Fruit fly (Drosophila melanogaster) whole organism, embryonic: ENCODE data around the gene AP-1mu.

Experiments
- Abd-B ChIP-seq: fragments of 200-800 bp; sonication (Bioruptor generic); optimal IDR thresholded peaks from 2 replicates; lab custom pipeline; 2018; ENCODE audit warnings: missing biosample characterization, mild to moderate bottlenecking, missing genetic modification characterization, moderate library complexity
- Awh ChIP-seq: fragments of 200-800 bp; sonication (Bioruptor generic); IDR thresholded peaks from 2 replicates; pipeline ENCODE4, ENCODE4 v1.3.6; 2022; ENCODE audit warnings: missing biosample characterization, missing genetic modification characterization
- Bgb ChIP-seq: fragments of 200-800 bp; sonication (Bioruptor generic); IDR thresholded peaks from 2 replicates; pipeline ENCODE4 v1.3.6; 2022; ENCODE audit warnings: missing biosample characterization, missing genetic modification characterization; ENCODE audit not compliant: partially characterized antibody
- CG14667 ChIP-seq: fragments of 200-800 bp; sonication (Bioruptor generic); IDR thresholded peaks from 2 replicates; pipeline ENCODE4 v1.3.6; 2022; ENCODE audit warnings: missing biosample characterization, missing genetic modification characterization
- CG15601 ChIP-seq: fragments of 200-800 bp; sonication (Bioruptor generic); optimal IDR thresholded peaks from 3 replicates; lab custom pipeline; 2019; ENCODE audit warnings: missing biosample characterization, mild to moderate bottlenecking, missing genetic modification characterization, moderate library complexity
- CG17385 ChIP-seq: fragments of 200-800 bp; sonication (Bioruptor generic); optimal IDR thresholded peaks from 3 replicates; lab custom pipeline; 2018; ENCODE audit warnings: missing biosample characterization, mild to moderate bottlenecking, missing genetic modification characterization
- CG17612 ChIP-seq: fragments of 200-800 bp; sonication (Bioruptor generic); IDR thresholded peaks from 2 replicates; pipeline ENCODE4 v1.3.6; 2022; ENCODE audit warnings: missing biosample characterization, missing genetic modification characterization
- CG18599 ChIP-seq: fragments of 200-800 bp; sonication (Bioruptor generic); optimal IDR thresholded peaks from 3 replicates; lab custom pipeline; 2017; ENCODE audit warnings: missing biosample characterization, missing genetic modification characterization, mild to moderate bottlenecking, moderate library complexity, missing genetic modification reagents
- CG2889 ChIP-seq: fragments of 200-800 bp; sonication (Bioruptor generic); IDR thresholded peaks from 3 replicates; pipeline ENCODE4 v1.3.6; 2022; ENCODE audit warnings: missing biosample characterization, missing genetic modification characterization
- CG31388 ChIP-seq: fragments of 200-800 bp; sonication (Bioruptor generic); optimal IDR thresholded peaks from 2 replicates; lab custom pipeline; 2016; ENCODE audit warnings: missing biosample characterization, missing genetic modification characterization
- CG3281 ChIP-seq: fragments of 200-800 bp; sonication (Bioruptor generic); optimal IDR thresholded peaks from 3 replicates; lab custom pipeline; 2017; ENCODE audit warnings: missing biosample characterization, mild to moderate bottlenecking, missing genetic modification characterization
- CG33557 ChIP-seq: fragments of 200-800 bp; sonication (Bioruptor generic); optimal IDR thresholded peaks from 2 replicates; lab custom pipeline; 2019; ENCODE audit warnings: missing biosample characterization, mild to moderate bottlenecking, missing genetic modification characterization, moderate library complexity
- CG6765 ChIP-seq: fragments of 200-800 bp; sonication (Bioruptor generic); optimal IDR thresholded peaks from 3 replicates; lab custom pipeline; 2017; ENCODE audit warnings: missing biosample characterization, mild to moderate bottlenecking, missing genetic modification characterization
- CG9817 ChIP-seq: fragments of 200-800 bp; sonication (Bioruptor generic); optimal IDR thresholded peaks from 2 replicates; lab custom pipeline; 2018; ENCODE audit warnings: missing biosample characterization, mild to moderate bottlenecking, missing genetic modification characterization, moderate library complexity
- CG9932 ChIP-seq: fragments of 200-800 bp; sonication (Bioruptor generic); IDR thresholded peaks from 2 replicates; pipeline ENCODE4 v1.3.6; 2022; ENCODE audit warnings: missing biosample characterization, missing genetic modification characterization
- Camta ChIP-seq: fragments of 200-800 bp; sonication (Bioruptor generic); optimal IDR thresholded peaks from 2 replicates; lab custom pipeline; 2016; ENCODE audit warnings: missing biosample characterization, missing genetic modification characterization
- CkIIα-i1 ChIP-seq: fragments of 200-800 bp; sonication (Bioruptor generic); IDR thresholded peaks from 2 replicates; pipeline ENCODE4 v1.3.6; 2022; ENCODE audit warnings: missing biosample characterization, missing genetic modification characterization
- Dip3 ChIP-seq: fragments of 200-800 bp; sonication (Bioruptor generic); optimal IDR thresholded peaks from 3 replicates; lab custom pipeline; 2016; ENCODE audit warnings: missing biosample characterization, missing genetic modification characterization
- Hmr ChIP-seq: fragments of 200-800 bp; sonication (Bioruptor generic); optimal IDR thresholded peaks from 3 replicates; lab custom pipeline; 2017; ENCODE audit warnings: mild to moderate bottlenecking, missing biosample characterization, missing genetic modification reagents, missing genetic modification characterization
- Hr78 ChIP-seq, 2 experiments: fragments of 200-800 bp in 1 of 2; fragments of >200 bp in 1 of 2; sonication (Bioruptor generic) in 1 of 2; optimal IDR thresholded peaks; 2 replicates each; lab custom pipeline; 2017 to 2019; ENCODE audit warnings: missing biosample characterization in 2 of 2, missing genetic modification characterization in 2 of 2, mild to moderate bottlenecking in 1 of 2, moderate library complexity in 1 of 2
- MESR4 ChIP-seq: fragments of 200-800 bp; sonication (Bioruptor generic); optimal IDR thresholded peaks from 2 replicates; lab custom pipeline; 2018; ENCODE audit warnings: missing biosample characterization, mild to moderate bottlenecking, missing genetic modification characterization, moderate library complexity
- Meics ChIP-seq: fragments of 200-800 bp; sonication (Bioruptor generic); optimal IDR thresholded peaks from 2 replicates; lab custom pipeline; 2017; ENCODE audit warnings: missing biosample characterization, mild to moderate bottlenecking, missing genetic modification characterization
- Nf-YA ChIP-seq: fragments of 200-800 bp; sonication (Bioruptor generic); IDR thresholded peaks from 2 replicates; pipeline ENCODE4 v1.3.6; 2022; ENCODE audit warnings: missing biosample characterization, missing genetic modification characterization
- PHDP ChIP-seq: fragments of 200-800 bp; sonication (Bioruptor generic); optimal IDR thresholded peaks from 3 replicates; lab custom pipeline; 2018; ENCODE audit warnings: missing biosample characterization, mild to moderate bottlenecking, missing genetic modification characterization, moderate library complexity
- ac ChIP-seq: fragments of 200-800 bp; sonication (Bioruptor generic); optimal IDR thresholded peaks from 3 replicates; lab custom pipeline; 2017; ENCODE audit warnings: missing biosample characterization, mild to moderate bottlenecking, missing genetic modification characterization
- amos ChIP-seq: fragments of 200-800 bp; sonication (Bioruptor generic); IDR thresholded peaks from 2 replicates; pipeline ENCODE4 v1.3.6; 2022; ENCODE audit warnings: missing biosample characterization, missing genetic modification characterization; ENCODE audit not compliant: partially characterized antibody
- bowl ChIP-seq: fragments of 200-800 bp; sonication (Bioruptor generic); IDR thresholded peaks from 2 replicates; pipeline ENCODE4 v1.3.6; 2022; ENCODE audit warnings: missing biosample characterization, missing genetic modification characterization
- br ChIP-seq: fragments of >200 bp; optimal IDR thresholded peaks from 2 replicates; lab custom pipeline; 2017
- chinmo ChIP-seq: fragments of 200-800 bp; sonication (Bioruptor generic); IDR thresholded peaks from 4 replicates; pipeline ENCODE4 v1.3.6; 2022; ENCODE audit warnings: missing biosample characterization, missing genetic modification characterization; ENCODE audit not compliant: partially characterized antibody
- dan ChIP-seq: fragments of 200-800 bp; sonication (Bioruptor generic); IDR thresholded peaks from 2 replicates; pipeline ENCODE4 v1.3.6; 2022; ENCODE audit warnings: missing biosample characterization, missing genetic modification characterization
- dysf ChIP-seq: fragments of 200-800 bp; sonication (Bioruptor generic); IDR thresholded peaks from 3 replicates; pipeline ENCODE4 v1.3.6; 2022; ENCODE audit warnings: missing biosample characterization, missing genetic modification characterization
- ems ChIP-seq: fragments of 200-800 bp; sonication (Bioruptor generic); optimal IDR thresholded peaks from 3 replicates; lab custom pipeline; 2016; ENCODE audit warnings: missing biosample characterization, missing genetic modification characterization
- gsb-n ChIP-seq: fragments of 200-800 bp; sonication (Bioruptor generic); optimal IDR thresholded peaks from 3 replicates; lab custom pipeline; 2018; ENCODE audit warnings: missing biosample characterization, mild to moderate bottlenecking, missing genetic modification characterization
- jigr1 ChIP-seq: fragments of 200-800 bp; sonication (Bioruptor generic); IDR thresholded peaks from 3 replicates; pipeline ENCODE4 v1.3.6; 2022; ENCODE audit warnings: missing biosample characterization, missing genetic modification characterization
- kah ChIP-seq: fragments of 200-800 bp; sonication (Bioruptor generic); optimal IDR thresholded peaks from 2 replicates; lab custom pipeline; 2018; ENCODE audit warnings: missing biosample characterization, mild to moderate bottlenecking, missing genetic modification characterization
- knrl ChIP-seq: fragments of 200-800 bp; sonication (Bioruptor generic); IDR thresholded peaks from 3 replicates; pipeline ENCODE4 v1.3.6; 2022; ENCODE audit warnings: missing biosample characterization, missing genetic modification characterization; ENCODE audit not compliant: partially characterized antibody
- lab ChIP-seq: fragments of 200-800 bp; sonication (Bioruptor generic); optimal IDR thresholded peaks from 3 replicates; lab custom pipeline; 2017; ENCODE audit warnings: missing biosample characterization, missing genetic modification characterization, mild to moderate bottlenecking, moderate library complexity, missing genetic modification reagents
- lov ChIP-seq, 2 experiments: fragments of 200-800 bp in 1 of 2; fragments of >200 bp in 1 of 2; sonication (Bioruptor generic) in 1 of 2; IDR thresholded peaks in 1 of 2; optimal IDR thresholded peaks in 1 of 2; 2 replicates in 1 of 2; 3 replicates in 1 of 2; pipeline versions ENCODE4 v1.3.6 to Lab custom; 2017 to 2022; ENCODE audit warnings: missing biosample characterization in 1 of 2, missing genetic modification characterization in 1 of 2
- mld ChIP-seq: fragments of 200-800 bp; sonication (Bioruptor generic); IDR thresholded peaks from 3 replicates; pipeline ENCODE4 v1.3.6; 2022; ENCODE audit warnings: missing biosample characterization, missing genetic modification characterization; ENCODE audit not compliant: partially characterized antibody
- onecut ChIP-seq: fragments of 200-800 bp; sonication (Bioruptor generic); IDR thresholded peaks from 2 replicates; pipeline ENCODE4 v1.3.6; 2022; ENCODE audit warnings: missing biosample characterization, missing genetic modification characterization
- pan ChIP-seq, 4 experiments: fragments of >200 bp in 3 of 4; fragments of 200-800 bp in 1 of 4; sonication (Bioruptor generic) in 1 of 4; optimal IDR thresholded peaks in 3 of 4; IDR thresholded peaks in 1 of 4; 2 replicates each; pipeline versions ENCODE4 v1.3.6 to Lab custom; 2017 to 2022; ENCODE audit warnings: missing biosample characterization in 2 of 4, missing genetic modification characterization in 2 of 4, mixed read lengths in 1 of 4
- phol ChIP-seq: fragments of 200-800 bp; sonication (Bioruptor generic); optimal IDR thresholded peaks from 3 replicates; lab custom pipeline; 2018; ENCODE audit warnings: missing biosample characterization, mild to moderate bottlenecking, missing genetic modification characterization, moderate library complexity
- rib ChIP-seq: fragments of 200-800 bp; sonication (Bioruptor generic); IDR thresholded peaks from 2 replicates; pipeline ENCODE4 v1.3.6; 2022; ENCODE audit warnings: missing biosample characterization, missing genetic modification characterization
- schlank ChIP-seq: fragments of 200-800 bp; sonication (Bioruptor generic); optimal IDR thresholded peaks from 2 replicates; lab custom pipeline; 2018; ENCODE audit warnings: missing biosample characterization, mild to moderate bottlenecking, missing genetic modification characterization
- sens-2 ChIP-seq: fragments of 200-800 bp; sonication (Bioruptor generic); IDR thresholded peaks from 2 replicates; pipeline ENCODE4 v1.3.6; 2022; ENCODE audit warnings: missing biosample characterization, missing genetic modification characterization
- so ChIP-seq: fragments of 200-800 bp; sonication (Bioruptor generic); IDR thresholded peaks from 3 replicates; pipeline ENCODE4 v1.3.6; 2022; ENCODE audit warnings: missing biosample characterization, missing genetic modification characterization
- trem ChIP-seq: fragments of 200-800 bp; optimal IDR thresholded peaks from 3 replicates; lab custom pipeline; 2019; ENCODE audit warnings: missing biosample characterization, mild to moderate bottlenecking, missing genetic modification characterization, moderate library complexity

The AP-1mu gene

dm6 chr3R:9563240-9563992, 4.1 kb upstream of the AP-1mu start, which contains the start of the genes CG9393 and Vps45 (continued):
- TF ChIP-seq rib (GFP tag; lab: Robert Waterston, UW) (peak; percentile 73), amos (GFP tag; lab: Robert Waterston, UW) (peak; percentile 94), knrl (peak; percentile 95), chinmo (GFP tag; lab: Robert Waterston, UW) (peak; percentile 89; the same call in 3 of the 4 replicates), CG18599 (GFP tag; lab: Kevin White, UChicago) (no peak), phol (tag; lab: Kevin White, UChicago) (peak; percentile 76), Hr78 (GFP tag; optimal IDR thresholded peaks at IDR 0.05; lab: Kevin White, UChicago) (no peak), CG17612 (GFP tag; lab: Robert Waterston, UW) (no peak), CkIIα-i1 (GFP tag; lab: Robert Waterston, UW) (no peak), PHDP (peak; percentile 55), CG3281 (no peak), dysf (0 out of 3 replicates have a peak, but pooled peaks have one; percentile 16), ems (peak; percentile 69), CG31388 (peak; percentile 13), onecut (GFP tag; lab: Robert Waterston, UW) (0 out of 2 replicates have a peak, but pooled peaks have one; percentile 18), Camta (GFP tag; lab: Kevin White, UChicago) (peak; percentile 54), lov (optimal IDR thresholded peaks at IDR 0.05; lab: Kevin White, UChicago) (no peak), lov (GFP tag; IDR thresholded peaks at IDR 0.05; lab: Robert Waterston, UW) (no peak), schlank (tag; lab: Kevin White, UChicago) (no peak), Abd-B (GFP tag; lab: Kevin White, UChicago) (peak; percentile 72), jigr1 (GFP tag; lab: Robert Waterston, UW) (no peak), CG15601 (tag; lab: Kevin White, UChicago) (peak; percentile 64), trem (tag; lab: Kevin White, UChicago) (peak; percentile 78), MESR4 (GFP tag; lab: Kevin White, UChicago) (peak; percentile 34), sens-2 (no peak), Bgb (GFP tag; lab: Robert Waterston, UW) (peak; percentile 94), CG14667 (GFP tag; lab: Robert Waterston, UW) (no peak; the same call in 1 of the 2 replicates), lab (GFP tag; lab: Kevin White, UChicago) (no peak), CG2889 (0 out of 3 replicates have a peak, but pooled peaks have one; percentile 4), CG33557 (GFP tag; lab: Kevin White, UChicago) (peak; percentile 54), ac (no peak), Hmr (GFP tag; lab: Kevin White, UChicago) (no peak), CG9932 (GFP tag; lab: Robert Waterston, UW) (peak; percentile 84), Nf-YA (GFP tag; lab: Robert Waterston, UW) (no peak), Meics (GFP tag; lab: Kevin White, UChicago) (no peak), so (GFP tag; lab: Robert Waterston, UW) (no peak), CG17385 (peak; percentile 49), gsb-n (tag; lab: Kevin White, UChicago) (no peak), pan (optimal IDR thresholded peaks at IDR 0.05; lab: Kevin White, UChicago) (no peak), pan (GFP tag; optimal IDR thresholded peaks at IDR 0.05 in 1 of 2, IDR thresholded peaks at IDR 0.05 in 1 of 2) (peak in 1 of 2 experiments; percentile 32), kah (no peak), bowl (GFP tag; lab: Robert Waterston, UW) (no peak), CG6765 (GFP tag; lab: Kevin White, UChicago) (no peak), CG9817 (tag; lab: Kevin White, UChicago) (peak; percentile 71), br (lab: Kevin White, UChicago) (no peak), dan (GFP tag; lab: Robert Waterston, UW) (no peak), Dip3 (GFP tag; lab: Kevin White, UChicago) (peak; percentile 71), mld (GFP tag; lab: Robert Waterston, UW) (peak; percentile 89), Awh (GFP tag; lab: Robert Waterston, UW) (peak; percentile 6; the same call in 1 of the 2 replicates)
